Worm (Caenorhabditis elegans): ENCODE results near the gene aman-2.

The aman-2 gene

DNA sequence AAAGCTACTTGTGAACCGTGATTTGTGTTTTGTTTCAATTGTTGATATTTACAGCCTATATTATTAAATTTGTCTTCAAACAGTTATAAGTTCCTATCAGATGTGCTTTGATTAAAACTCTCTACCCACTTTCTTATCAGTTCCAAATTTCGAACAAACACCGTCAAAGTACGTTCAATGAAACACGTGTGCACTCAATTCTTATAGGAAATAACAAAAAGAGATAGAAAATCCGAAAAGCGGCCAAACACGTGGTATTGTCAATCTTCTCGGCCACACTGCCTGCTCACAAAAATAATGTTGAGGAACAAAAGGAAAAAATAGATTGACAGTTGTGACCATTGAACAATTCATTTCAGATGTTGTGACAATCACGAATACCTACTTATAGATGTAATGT lies 47.1 kb downstream of the aman-2 start:
- TF ChIP-seq tab-1 (GFP tag; IDR thresholded peaks at IDR 0.05) (no peak), flt-1 (GFP tag; IDR thresholded peaks at IDR 0.05) (no peak), med-1 (GFP tag; optimal IDR thresholded peaks at IDR 0.05; ENCODE audit: insufficient read depth) (no peak), T22C8.4 (GFP tag; IDR thresholded peaks at IDR 0.05) (no peak), klf-2 (GFP tag; conservative IDR thresholded peaks at IDR 0.05) (no peak), ztf-23 (GFP tag; IDR thresholded peaks at IDR 0.05) (no peak), ztf-29 (GFP tag; IDR thresholded peaks at IDR 0.05) (no peak), ref-1 (GFP tag; conservative IDR thresholded peaks at IDR 0.05) (no peak), cog-1 (tag; optimal IDR thresholded peaks at IDR 0.05) (no peak)

DNA sequence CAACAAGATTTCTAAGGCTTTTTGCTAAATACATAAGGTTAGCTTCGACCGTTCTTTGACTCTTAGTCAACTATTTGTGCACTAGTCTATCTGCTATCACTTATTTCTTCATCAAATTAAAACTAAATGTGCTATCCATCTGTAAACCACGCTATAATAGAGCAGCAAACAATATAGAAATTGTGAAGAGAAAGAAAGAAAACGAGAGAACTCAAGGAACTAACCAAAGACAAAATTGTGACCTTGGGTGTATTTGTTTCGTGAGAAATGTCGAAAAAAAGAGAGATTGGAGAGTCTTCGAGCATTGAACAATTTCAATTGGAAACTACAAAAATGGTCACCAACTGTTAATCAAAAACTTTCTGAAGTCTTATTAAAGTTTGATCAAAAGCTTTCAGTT lies 48.0 kb downstream of the aman-2 start:
- TF ChIP-seq ztf-23 (GFP tag; IDR thresholded peaks at IDR 0.05) (no peak), tab-1 (GFP tag; IDR thresholded peaks at IDR 0.05) (no peak), med-1 (GFP tag; optimal IDR thresholded peaks at IDR 0.05; ENCODE audit: insufficient read depth) (no peak), ref-1 (GFP tag; conservative IDR thresholded peaks at IDR 0.05) (no peak), flt-1 (GFP tag; IDR thresholded peaks at IDR 0.05) (no peak), ztf-29 (GFP tag; IDR thresholded peaks at IDR 0.05) (no peak), T22C8.4 (GFP tag; IDR thresholded peaks at IDR 0.05) (no peak), klf-2 (GFP tag; conservative IDR thresholded peaks at IDR 0.05) (no peak), cog-1 (tag; optimal IDR thresholded peaks at IDR 0.05) (no peak)

DNA sequence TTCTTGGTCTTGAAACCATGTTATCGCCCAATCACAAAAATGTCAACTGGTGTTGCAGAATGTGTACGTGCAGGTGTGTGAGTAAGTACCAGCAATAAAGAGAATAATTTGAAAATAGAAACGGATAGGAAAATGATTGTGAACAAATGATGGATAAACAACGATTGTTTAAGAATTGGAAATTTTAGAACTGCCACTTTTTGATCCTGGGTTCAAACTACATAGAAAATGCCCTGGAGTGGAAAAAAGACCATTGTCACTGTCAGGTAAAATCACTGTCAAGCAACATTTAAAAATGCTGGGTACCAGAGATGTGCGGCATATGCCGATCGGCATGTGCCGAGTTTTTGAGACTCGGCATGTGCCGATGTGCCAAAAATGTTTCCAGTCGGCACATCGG lies 49.8 kb downstream of the aman-2 start:
- TF ChIP-seq cog-1 (tag; optimal IDR thresholded peaks at IDR 0.05) (no peak), klf-2 (GFP tag; conservative IDR thresholded peaks at IDR 0.05) (no peak), flt-1 (GFP tag; IDR thresholded peaks at IDR 0.05) (no peak), med-1 (GFP tag; optimal IDR thresholded peaks at IDR 0.05; ENCODE audit: insufficient read depth) (no peak)

DNA sequence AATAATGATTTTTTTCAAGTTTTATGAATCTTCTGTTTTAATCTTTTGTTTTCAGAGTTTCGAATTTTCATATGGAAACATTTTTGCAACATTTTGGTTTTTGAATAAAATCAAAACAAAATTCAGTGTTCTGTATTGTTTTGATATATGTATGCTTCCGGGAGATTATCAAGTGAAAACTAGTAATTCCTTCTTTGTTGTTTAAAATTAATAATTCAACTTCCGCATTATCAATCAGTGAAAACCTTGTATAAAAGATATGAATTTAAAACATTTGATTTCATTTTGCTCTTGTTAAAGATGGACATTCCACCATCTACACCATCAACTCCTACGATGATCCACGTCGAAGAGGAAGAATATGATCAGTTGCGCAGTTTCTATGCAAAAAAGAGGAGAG lies 53.3 kb downstream of the aman-2 start, which contains the start of gene sulp-5:
Gene sulp-5, plus strand, starts transcription at position 301 of the 400 bp plus-strand sequence.
- no peak for TF ChIP-seq flt-1 (GFP tag; IDR thresholded peaks at IDR 0.05)
- TF ChIP-seq T22C8.4 (GFP tag; IDR thresholded peaks at IDR 0.05), result no peak
- no peak for TF ChIP-seq ztf-23 (GFP tag; IDR thresholded peaks at IDR 0.05)
- TF ChIP-seq med-1 (GFP tag; optimal IDR thresholded peaks at IDR 0.05; ENCODE audit: insufficient read depth), result no peak
- no peak for TF ChIP-seq cog-1 (tag; optimal IDR thresholded peaks at IDR 0.05)
- no peak for TF ChIP-seq ref-1 (GFP tag; conservative IDR thresholded peaks at IDR 0.05)
- no peak for TF ChIP-seq klf-2 (GFP tag; conservative IDR thresholded peaks at IDR 0.05)

Measured in whole organism, midembryonic.